Fruit fly (Drosophila melanogaster): ENCODE measurements around the gene SP1029.
A peak's percentile ranks its signal among the peaks of the same experiment; 100 is the strongest.

The SP1029 gene

DNA sequence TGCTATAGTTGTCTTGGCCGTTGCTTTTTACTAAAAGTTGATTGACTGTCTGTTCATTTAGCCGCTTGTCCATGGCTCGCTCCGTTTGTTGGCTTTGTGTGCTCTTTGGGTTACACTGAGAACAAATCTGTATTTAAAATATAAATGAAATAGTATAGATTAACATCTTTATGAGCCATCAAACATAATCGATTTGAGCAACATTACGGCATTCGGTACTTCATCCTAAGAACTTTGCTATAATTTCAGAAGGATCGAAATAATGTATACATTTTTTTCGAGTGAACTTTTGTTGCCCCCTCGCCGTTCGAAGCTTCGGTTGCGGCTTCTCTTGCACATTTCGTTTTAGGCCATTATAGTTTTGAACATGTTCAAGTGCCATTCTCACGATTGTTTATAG is 42.3 kb downstream of the SP1029 start:
- peak; percentile 40 for TF ChIP-seq salm (tag; optimal IDR thresholded peaks at IDR 0.05)
- TF ChIP-seq CG14014 (GFP tag; IDR thresholded peaks at IDR 0.05): peak; percentile 52; the same call in 1 of the 2 replicates
- TF ChIP-seq HLHmδ (GFP tag; optimal IDR thresholded peaks at IDR 0.05): no peak
- TF ChIP-seq CG34376 (GFP tag; optimal IDR thresholded peaks at IDR 0.05): no peak
- TF ChIP-seq zen2 (GFP tag; IDR thresholded peaks at IDR 0.05; ENCODE audit: partially characterized antibody): no peak
- no peak for TF ChIP-seq C15 (GFP tag; IDR thresholded peaks at IDR 0.05)
- TF ChIP-seq fd3F (GFP tag; optimal IDR thresholded peaks at IDR 0.05): peak; percentile 9
- no peak for TF ChIP-seq CHES-1-like (GFP tag; optimal IDR thresholded peaks at IDR 0.05)
- TF ChIP-seq al (GFP tag; IDR thresholded peaks at IDR 0.05): no peak
- TF ChIP-seq ems (GFP tag; optimal IDR thresholded peaks at IDR 0.05): peak; percentile 37
- no peak for TF ChIP-seq CG9215 (GFP tag; IDR thresholded peaks at IDR 0.05)
- no peak for TF ChIP-seq CG15696 (tag; optimal IDR thresholded peaks at IDR 0.05)
- TF ChIP-seq kni (GFP tag; optimal IDR thresholded peaks at IDR 0.05): no peak
- TF ChIP-seq CG15073 (GFP tag; optimal IDR thresholded peaks at IDR 0.05): no peak
- TF ChIP-seq CG31441 (GFP tag; IDR thresholded peaks at IDR 0.05): peak; percentile 75
- TF ChIP-seq B-H1 (GFP tag; IDR thresholded peaks at IDR 0.05): peak; percentile 59; the same call in 2 of the 3 replicates
- 0 out of 3 replicates have a peak, but pooled peaks have one; percentile 38 for TF ChIP-seq CG7357 (GFP tag; IDR thresholded peaks at IDR 0.05)
- TF ChIP-seq CG11085 (GFP tag; IDR thresholded peaks at IDR 0.05): no peak
- peak; percentile 60 for TF ChIP-seq Dek (tag; optimal IDR thresholded peaks at IDR 0.05)
- no peak for TF ChIP-seq tx (GFP tag; optimal IDR thresholded peaks at IDR 0.05)
- peak; percentile 39 for TF ChIP-seq CG8281 (tag; optimal IDR thresholded peaks at IDR 0.05)
- TF ChIP-seq sob (GFP tag; IDR thresholded peaks at IDR 0.05): no peak; the same call in 1 of the 2 replicates
- peak; percentile 71 for TF ChIP-seq ind (GFP tag; optimal IDR thresholded peaks at IDR 0.05)
- TF ChIP-seq Sry-δ (GFP tag; optimal IDR thresholded peaks at IDR 0.05): no peak
- TF ChIP-seq NC2β (GFP tag; optimal IDR thresholded peaks at IDR 0.05): peak; percentile 10
- TF ChIP-seq CG17912 (GFP tag; optimal IDR thresholded peaks at IDR 0.05): no peak
- peak; percentile 28; the same call in 1 of the 3 replicates for TF ChIP-seq CG2889 (GFP tag; IDR thresholded peaks at IDR 0.05)
- no peak for TF ChIP-seq Gsc (GFP tag; IDR thresholded peaks at IDR 0.05)
- TF ChIP-seq CG2199 (GFP tag; IDR thresholded peaks at IDR 0.05): no peak
- TF ChIP-seq vfl (GFP tag; optimal IDR thresholded peaks at IDR 0.05): no peak
- no peak for TF ChIP-seq CG5953 (GFP tag; IDR thresholded peaks at IDR 0.05)
- TF ChIP-seq grn (GFP tag; optimal IDR thresholded peaks at IDR 0.05): no peak
- peak; percentile 68 for TF ChIP-seq lmd (GFP tag; IDR thresholded peaks at IDR 0.05)
- peak; percentile 85 for TF ChIP-seq dmrt99B (tag; optimal IDR thresholded peaks at IDR 0.05)
- no peak for TF ChIP-seq nerfin-2 (GFP tag; IDR thresholded peaks at IDR 0.05; ENCODE audit: partially characterized antibody)
- TF ChIP-seq Ptx1 (GFP tag; IDR thresholded peaks at IDR 0.05): peak; percentile 78
- no peak for TF ChIP-seq tio (GFP tag; optimal IDR thresholded peaks at IDR 0.05)
- TF ChIP-seq Vsx1 (GFP tag; optimal IDR thresholded peaks at IDR 0.05): peak; percentile 27
- peak; percentile 40 for TF ChIP-seq CG15011 (GFP tag; optimal IDR thresholded peaks at IDR 0.05)
- peak; percentile 92 for TF ChIP-seq Drgx (GFP tag; IDR thresholded peaks at IDR 0.05)
- TF ChIP-seq pnt (GFP tag; optimal IDR thresholded peaks at IDR 0.05): no peak
- peak in 1 of 2 experiments; percentile 36 for TF ChIP-seq Hr78 (GFP tag; optimal IDR thresholded peaks at IDR 0.05)
- TF ChIP-seq ap (GFP tag; IDR thresholded peaks at IDR 0.05): peak; percentile 53
- peak; percentile 54 for TF ChIP-seq Meics (GFP tag; optimal IDR thresholded peaks at IDR 0.05)
- no peak for TF ChIP-seq sc (optimal IDR thresholded peaks at IDR 0.05)
- TF ChIP-seq sc (GFP tag; optimal IDR thresholded peaks at IDR 0.05): peak; percentile 60
- TF ChIP-seq CG13424 (tag; optimal IDR thresholded peaks at IDR 0.05): peak; percentile 75
- TF ChIP-seq mirr (GFP tag; optimal IDR thresholded peaks at IDR 0.05): no peak
- no peak for TF ChIP-seq CG12236 (GFP tag; optimal IDR thresholded peaks at IDR 0.05)
- peak; percentile 62 for TF ChIP-seq bcd (GFP tag; optimal IDR thresholded peaks at IDR 0.05)
- TF ChIP-seq CG8359 (GFP tag; optimal IDR thresholded peaks at IDR 0.05; ENCODE audit: borderline replicate concordance): peak; percentile 36
- TF ChIP-seq tup (GFP tag; optimal IDR thresholded peaks at IDR 0.05): no peak
